Worm (Caenorhabditis elegans) whole organism, mixed stage, embryonic: ENCODE measurements around the gene pyt-1.

Source experiments
- bed-3 ChIP-seq: fragments of 200-800 bp; sonication (Bioruptor generic); optimal IDR thresholded peaks from 3 replicates; lab custom pipeline; 2018; ENCODE audit warnings: mild to moderate bottlenecking, missing genetic modification characterization, moderate library complexity, missing compliant biosample characterization
- blmp-1 ChIP-seq: fragments of 150-350 bp; optimal IDR thresholded peaks from 2 replicates; lab custom pipeline; 2014; ENCODE audit warnings: missing biosample characterization, missing genetic modification characterization
- ceh-39 ChIP-seq: fragments of 150-350 bp; optimal IDR thresholded peaks from 2 replicates; lab custom pipeline; 2014; ENCODE audit warnings: missing biosample characterization, missing genetic modification characterization
- cnd-1 ChIP-seq: fragments of 200-800 bp; sonication (Bioruptor generic); optimal IDR thresholded peaks from 2 replicates; lab custom pipeline; 2018; ENCODE audit warnings: mild to moderate bottlenecking, missing genetic modification characterization, missing compliant biosample characterization
- drap-1 ChIP-seq: fragments of 200-800 bp; sonication (Bioruptor generic); optimal IDR thresholded peaks from 3 replicates; lab custom pipeline; 2018; ENCODE audit warnings: mild to moderate bottlenecking, missing genetic modification characterization, missing compliant biosample characterization
- elt-3 ChIP-seq: fragments of 150-350 bp; optimal IDR thresholded peaks from 2 replicates; lab custom pipeline; 2014; ENCODE audit warnings: missing biosample characterization, missing genetic modification characterization
- flh-1 ChIP-seq: fragments of 200-800 bp; sonication (Bioruptor generic); optimal IDR thresholded peaks from 2 replicates; lab custom pipeline; 2018; ENCODE audit warnings: mild to moderate bottlenecking, missing genetic modification characterization, moderate library complexity, missing compliant biosample characterization
- hlh-1 ChIP-seq: fragments of 150-350 bp; optimal IDR thresholded peaks from 2 replicates; lab custom pipeline; 2014; ENCODE audit warnings: missing biosample characterization, missing genetic modification reagents, missing genetic modification characterization
- lin-13 ChIP-seq: fragments of 150-350 bp; optimal IDR thresholded peaks from 2 replicates; lab custom pipeline; 2014; ENCODE audit warnings: missing biosample characterization, missing genetic modification characterization
- lin-32 ChIP-seq: fragments of 200-800 bp; sonication (Bioruptor generic); optimal IDR thresholded peaks from 2 replicates; lab custom pipeline; 2018; ENCODE audit warnings: mild to moderate bottlenecking, missing genetic modification characterization, missing compliant biosample characterization
- lsy-2 ChIP-seq: fragments of 150-350 bp; optimal IDR thresholded peaks from 2 replicates; lab custom pipeline; 2014; ENCODE audit warnings: missing biosample characterization, missing genetic modification characterization
- mls-2 ChIP-seq: sonication (generic microtip); optimal IDR thresholded peaks from 2 replicates; lab custom pipeline; 2016; ENCODE audit warnings: mild to moderate bottlenecking, missing genetic modification characterization, moderate library complexity, missing compliant biosample characterization
- nhr-12 ChIP-seq: fragments of 150-350 bp; optimal IDR thresholded peaks from 2 replicates; lab custom pipeline; 2014; ENCODE audit warnings: missing biosample characterization, missing genetic modification characterization
- nhr-237 ChIP-seq: fragments of 150-350 bp; optimal IDR thresholded peaks from 2 replicates; lab custom pipeline; 2014; ENCODE audit warnings: missing biosample characterization, missing genetic modification characterization
- nhr-28 ChIP-seq: fragments of 150-350 bp; optimal IDR thresholded peaks from 2 replicates; lab custom pipeline; 2014; ENCODE audit warnings: missing biosample characterization, missing genetic modification characterization
- pha-4 ChIP-seq: fragments of 150-350 bp; optimal IDR thresholded peaks from 2 replicates; lab custom pipeline; 2018; ENCODE audit warnings: missing biosample characterization, missing genetic modification reagents, missing genetic modification characterization
- sem-2 ChIP-seq: fragments of 200-800 bp; sonication (Bioruptor generic); optimal IDR thresholded peaks from 2 replicates; lab custom pipeline; 2018; ENCODE audit warnings: mild to moderate bottlenecking, missing genetic modification characterization, missing compliant biosample characterization
- snpc-4 ChIP-seq: fragments of 150-350 bp; optimal IDR thresholded peaks from 2 replicates; lab custom pipeline; 2014; ENCODE audit warnings: missing biosample characterization, missing genetic modification characterization
- sptf-1 ChIP-seq: sonication (generic microtip); optimal IDR thresholded peaks from 2 replicates; lab custom pipeline; 2017; ENCODE audit warnings: mild to moderate bottlenecking, missing genetic modification characterization, moderate library complexity, missing compliant biosample characterization
- tbx-8 ChIP-seq: fragments of 200-800 bp; sonication (Bioruptor generic); optimal IDR thresholded peaks from 2 replicates; lab custom pipeline; 2018; ENCODE audit warnings: mild to moderate bottlenecking, missing genetic modification characterization, moderate library complexity, missing compliant biosample characterization
- unc-120 ChIP-seq: sonication (generic microtip); optimal IDR thresholded peaks from 2 replicates; lab custom pipeline; 2017; ENCODE audit warnings: missing genetic modification characterization, missing compliant biosample characterization; ENCODE audit not compliant: poor library complexity, severe bottlenecking
- unc-39 ChIP-seq: fragments of 150-350 bp; optimal IDR thresholded peaks from 2 replicates; lab custom pipeline; 2014; ENCODE audit warnings: missing biosample characterization, missing genetic modification characterization
- zip-8 ChIP-seq: fragments of 150-350 bp; optimal IDR thresholded peaks from 2 replicates; lab custom pipeline; 2014; ENCODE audit warnings: missing biosample characterization, missing genetic modification characterization

pyt-1 gene

DNA sequence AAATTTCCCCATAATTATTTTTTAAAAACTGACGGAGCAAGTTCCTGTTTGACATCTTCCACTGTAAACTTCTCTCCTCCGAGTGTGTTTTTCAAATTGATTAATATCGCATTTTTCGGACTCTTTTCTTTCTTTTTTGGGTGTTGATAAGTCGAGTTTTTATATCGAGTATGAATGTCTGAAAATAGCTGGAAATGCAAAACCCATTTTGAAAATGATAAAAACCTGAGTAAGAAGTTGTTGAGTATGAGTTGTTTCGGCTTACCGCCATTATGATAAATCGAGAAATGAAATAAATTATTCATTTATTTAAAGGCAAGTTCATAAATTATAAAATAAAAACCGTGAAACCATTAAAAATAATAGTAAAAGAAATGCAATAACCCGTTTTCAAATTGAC, 43.4 kb downstream of the pyt-1 start, which contains the start of gene ZK856.18:
ZK856.18 (minus strand) TSS at position 289 of the 400 bp plus-strand sequence.
- TF ChIP-seq snpc-4 (no peak), unc-39 (tag; lab: Kevin White, UChicago) (no peak), blmp-1 (tag; lab: Kevin White, UChicago) (no peak), lsy-2 (tag; lab: Kevin White, UChicago) (no peak), elt-3 (tag; lab: Kevin White, UChicago) (no peak), zip-8 (tag; lab: Kevin White, UChicago) (no peak), pha-4 (tag; lab: Kevin White, UChicago) (no peak), ceh-39 (no peak)

DNA sequence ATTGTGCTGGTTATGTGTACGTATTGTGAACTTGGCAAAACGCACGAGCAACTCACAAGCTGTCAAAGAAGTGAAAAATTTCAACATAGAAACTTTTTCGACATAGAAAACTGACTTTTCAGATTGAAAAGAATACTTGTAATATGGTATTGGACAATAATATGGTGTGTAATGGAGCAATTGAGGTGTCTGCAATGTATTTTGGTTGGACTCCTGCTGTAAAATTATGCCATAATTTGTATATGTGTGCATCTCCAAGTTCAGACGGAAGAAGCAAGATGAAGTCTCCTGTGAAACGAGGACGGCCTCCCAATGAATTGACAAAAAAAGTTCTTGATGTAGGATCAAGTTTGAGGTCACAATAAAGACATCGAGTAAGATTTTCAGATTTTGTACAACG, 45.3 kb downstream of the pyt-1 start:
- no peak for TF ChIP-seq nhr-237 (tag; lab: Kevin White, UChicago)
- no peak for TF ChIP-seq bed-3
- no peak for TF ChIP-seq lin-32 (GFP tag; lab: Kevin White, UChicago)
- no peak for TF ChIP-seq pha-4 (tag; lab: Kevin White, UChicago)
- no peak for TF ChIP-seq lin-13
- no peak for TF ChIP-seq sem-2 (GFP tag; lab: Kevin White, UChicago)
- no peak for TF ChIP-seq nhr-12 (tag; lab: Kevin White, UChicago)
- no peak for TF ChIP-seq zip-8 (tag; lab: Kevin White, UChicago)
- TF ChIP-seq lsy-2 (tag; lab: Kevin White, UChicago) = no peak

DNA sequence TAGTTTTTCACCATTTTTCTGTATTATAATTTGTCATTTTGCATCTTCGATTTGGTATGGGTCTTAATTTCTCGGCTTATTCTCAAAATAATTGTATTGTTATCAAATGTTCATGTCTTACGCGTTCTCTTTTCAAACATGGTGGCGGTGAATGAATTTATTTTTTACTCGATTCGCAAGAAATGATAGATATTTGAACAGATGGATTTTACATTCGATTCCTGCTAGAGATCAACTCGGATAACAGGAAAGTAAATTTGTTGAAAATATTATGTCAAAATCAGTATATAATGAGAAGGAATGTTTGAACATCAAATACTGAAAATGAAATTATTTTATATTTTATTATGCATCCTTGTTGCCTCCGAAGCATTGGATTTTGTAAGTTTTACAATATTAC, 46.1 kb downstream of the pyt-1 start, which contains the start of gene ZK856.4:
ZK856.4 (plus strand) TSS at position 301 of the 400 bp plus-strand sequence.
- TF ChIP-seq cnd-1 (no peak), flh-1 (GFP tag; lab: Kevin White, UChicago) (no peak), elt-3 (tag; lab: Kevin White, UChicago) (no peak), lsy-2 (tag; lab: Kevin White, UChicago) (no peak), drap-1 (no peak), hlh-1 (tag; lab: Kevin White, UChicago) (no peak), sptf-1 (tag; lab: Kevin White, UChicago) (no peak)

DNA sequence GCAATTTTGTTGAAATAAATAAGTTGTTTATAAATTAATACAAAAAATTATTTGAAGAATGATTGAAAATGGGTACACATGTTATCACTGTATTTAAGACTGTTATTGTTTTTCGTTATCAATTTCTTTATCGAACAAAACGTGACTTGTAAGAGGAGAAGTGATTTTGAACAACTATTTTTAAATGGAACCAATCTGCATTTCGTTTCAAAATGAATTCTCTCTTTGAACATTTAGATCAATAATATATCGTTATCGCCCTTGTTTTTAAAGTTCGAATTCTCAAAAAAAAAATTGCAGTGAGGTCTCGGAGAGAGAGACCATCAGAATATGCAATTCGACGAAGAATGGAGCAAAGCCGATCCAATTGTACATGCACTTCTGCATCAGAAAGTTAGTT, 49.9 kb downstream of the pyt-1 start, which contains the start of gene cul-5:
cul-5 (plus strand) TSS at position 301 of the 400 bp plus-strand sequence.
- TF ChIP-seq lin-13 = no peak
- TF ChIP-seq blmp-1 (tag; lab: Kevin White, UChicago) = no peak
- no peak for TF ChIP-seq sptf-1 (tag; lab: Kevin White, UChicago)
- TF ChIP-seq nhr-28 = no peak
- TF ChIP-seq cnd-1 = no peak
- TF ChIP-seq sem-2 (GFP tag; lab: Kevin White, UChicago) = no peak
- TF ChIP-seq nhr-12 (tag; lab: Kevin White, UChicago) = no peak
- TF ChIP-seq unc-120 = no peak
- TF ChIP-seq tbx-8 (GFP tag; lab: Kevin White, UChicago) = no peak
- TF ChIP-seq bed-3 = no peak
- no peak for TF ChIP-seq flh-1 (GFP tag; lab: Kevin White, UChicago)
- TF ChIP-seq hlh-1 (tag; lab: Kevin White, UChicago) = no peak
- no peak for TF ChIP-seq mls-2 (tag; lab: Kevin White, UChicago)
